Fruit fly (Drosophila melanogaster) whole organism, pupa: ENCODE results near the gene CG6356.

ENCODE experiments used
- CG10348 ChIP-seq: fragments of 200-800 bp; sonication (Bioruptor generic); IDR thresholded peaks from 2 replicates; pipeline ENCODE4 v1.3.6; 2022; ENCODE audit warnings: missing biosample characterization, missing genetic modification characterization
- CG12605 ChIP-seq: fragments of 200-800 bp; sonication (Bioruptor generic); IDR thresholded peaks from 2 replicates; pipeline ENCODE4 v1.3.6; 2022; ENCODE audit warnings: missing biosample characterization, missing genetic modification characterization
- CG13204 ChIP-seq: fragments of 200-800 bp; sonication (Bioruptor generic); optimal IDR thresholded peaks from 2 replicates; lab custom pipeline; 2018; ENCODE audit warnings: missing biosample characterization, mild to moderate bottlenecking, missing genetic modification characterization, moderate library complexity
- CG14655 ChIP-seq: fragments of 200-800 bp; sonication (Bioruptor generic); optimal IDR thresholded peaks from 3 replicates; lab custom pipeline; 2017; ENCODE audit warnings: mild to moderate bottlenecking, missing biosample characterization, missing genetic modification reagents, missing genetic modification characterization
- CG15710 ChIP-seq: fragments of 200-800 bp; sonication (Bioruptor generic); optimal IDR thresholded peaks from 2 replicates; lab custom pipeline; 2018; ENCODE audit warnings: missing biosample characterization, mild to moderate bottlenecking, missing genetic modification characterization, moderate library complexity
- CG17806 ChIP-seq: fragments of 200-800 bp; sonication (Bioruptor generic); optimal IDR thresholded peaks from 2 replicates; lab custom pipeline; 2018; ENCODE audit warnings: missing biosample characterization, mild to moderate bottlenecking, missing genetic modification characterization, moderate library complexity
- CG32121 ChIP-seq: fragments of 200-800 bp; sonication (Bioruptor generic); IDR thresholded peaks from 2 replicates; pipeline ENCODE4 v1.3.6; 2022; ENCODE audit warnings: missing biosample characterization, missing genetic modification characterization
- CG34367 ChIP-seq: fragments of 200-800 bp; sonication (Bioruptor generic); optimal IDR thresholded peaks from 2 replicates; lab custom pipeline; 2018; ENCODE audit warnings: missing biosample characterization, mild to moderate bottlenecking, missing genetic modification characterization
- CG4496 ChIP-seq: fragments of 200-800 bp; sonication (Bioruptor generic); IDR thresholded peaks from 3 replicates; pipeline ENCODE4 v1.3.6; 2022; ENCODE audit warnings: missing biosample characterization, missing genetic modification characterization
- CG8159 ChIP-seq: fragments of 200-800 bp; sonication (Bioruptor generic); optimal IDR thresholded peaks from 3 replicates; lab custom pipeline; 2018; ENCODE audit warnings: missing biosample characterization, mild to moderate bottlenecking, missing genetic modification characterization, moderate library complexity
- CG8301 ChIP-seq: fragments of 200-800 bp; sonication (Bioruptor generic); optimal IDR thresholded peaks from 2 replicates; lab custom pipeline; 2018; ENCODE audit warnings: missing biosample characterization, mild to moderate bottlenecking, missing genetic modification characterization
- CG9948 ChIP-seq: fragments of 200-800 bp; sonication (Bioruptor generic); optimal IDR thresholded peaks from 2 replicates; lab custom pipeline; 2018; ENCODE audit warnings: missing biosample characterization, mild to moderate bottlenecking, missing genetic modification characterization, moderate library complexity
- D1 ChIP-seq: fragments of 200-800 bp; sonication (Bioruptor generic); optimal IDR thresholded peaks from 2 replicates; lab custom pipeline; 2018; ENCODE audit warnings: missing biosample characterization, mild to moderate bottlenecking, missing genetic modification characterization, moderate library complexity
- EcR ChIP-seq: fragments of 200-800 bp; sonication (Bioruptor generic); optimal IDR thresholded peaks from 3 replicates; lab custom pipeline; 2019; ENCODE audit warnings: missing biosample characterization, missing genetic modification characterization, mild to moderate bottlenecking, moderate library complexity, missing genetic modification reagents
- Ets98B ChIP-seq: fragments of 200-800 bp; sonication (Bioruptor generic); IDR thresholded peaks from 2 replicates; pipeline ENCODE4 v1.3.6; 2022; ENCODE audit warnings: missing biosample characterization, missing genetic modification characterization
- Pif1A ChIP-seq: fragments of 200-800 bp; sonication (Bioruptor generic); optimal IDR thresholded peaks from 3 replicates; lab custom pipeline; 2016; ENCODE audit warnings: missing biosample characterization, missing genetic modification characterization
- Pif1B ChIP-seq: fragments of 200-800 bp; sonication (Bioruptor generic); optimal IDR thresholded peaks from 3 replicates; lab custom pipeline; 2016; ENCODE audit warnings: missing biosample characterization, missing genetic modification characterization
- Snoo ChIP-seq: fragments of 200-800 bp; sonication (Bioruptor generic); optimal IDR thresholded peaks from 3 replicates; lab custom pipeline; 2017; ENCODE audit warnings: missing biosample characterization, mild to moderate bottlenecking, missing genetic modification characterization, inconsistent platforms
- fd96Ca ChIP-seq: fragments of 200-800 bp; sonication (Bioruptor generic); IDR thresholded peaks from 3 replicates; pipeline ENCODE4 v1.3.6; 2022; ENCODE audit warnings: missing biosample characterization, missing genetic modification characterization
- gl ChIP-seq: fragments of 200-800 bp; sonication (Bioruptor generic); optimal IDR thresholded peaks from 2 replicates; lab custom pipeline; 2018; ENCODE audit warnings: missing biosample characterization, mild to moderate bottlenecking, missing genetic modification characterization
- rn ChIP-seq: fragments of 200-800 bp; sonication (Bioruptor generic); IDR thresholded peaks from 2 replicates; pipeline ENCODE4 v1.3.6; 2022; ENCODE audit warnings: missing biosample characterization, missing genetic modification characterization

Gene CG6356

dm6 chr3R:24260041-24260379 is 23.7 kb upstream of the CG6356 start:
- TF ChIP-seq CG34367 (tag; lab: Kevin White, UChicago) (no peak), gl (tag; lab: Kevin White, UChicago) (no peak), CG32121 (GFP tag; lab: Robert Waterston, UW) (no peak), CG15710 (tag; lab: Kevin White, UChicago) (no peak), CG12605 (GFP tag; lab: Robert Waterston, UW) (no peak), CG8301 (tag; lab: Kevin White, UChicago) (no peak), D1 (tag; lab: Kevin White, UChicago) (no peak), CG17806 (tag; lab: Kevin White, UChicago) (no peak), CG4496 (GFP tag; lab: Robert Waterston, UW) (no peak), Pif1A (GFP tag; lab: Kevin White, UChicago) (no peak), CG13204 (GFP tag; lab: Kevin White, UChicago) (no peak), rn (GFP tag; lab: Robert Waterston, UW) (no peak), CG9948 (tag; lab: Kevin White, UChicago) (no peak), CG8159 (tag; lab: Kevin White, UChicago) (no peak), Ets98B (GFP tag; lab: Robert Waterston, UW) (no peak), CG14655 (GFP tag; lab: Kevin White, UChicago) (no peak)

DNA sequence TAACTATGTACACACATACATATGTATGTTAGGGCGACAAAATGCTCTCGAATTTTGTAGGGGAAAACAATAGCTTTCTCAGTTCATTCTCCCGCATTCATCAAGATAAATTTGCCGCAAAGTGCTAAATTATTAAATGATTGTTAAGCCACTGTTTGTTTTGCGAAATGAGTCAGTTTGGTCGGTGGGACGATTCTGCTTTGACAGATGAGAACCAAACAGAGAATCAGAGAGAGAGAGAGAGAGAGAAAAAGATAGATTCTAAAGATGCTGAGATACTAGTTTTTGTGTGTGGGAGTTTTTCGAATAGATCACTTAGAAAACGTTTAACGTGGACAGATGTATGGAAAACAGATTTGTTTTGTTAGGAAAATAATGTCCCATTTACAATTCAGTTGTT is 23.3 kb upstream of the CG6356 start:
- no peak for TF ChIP-seq EcR (GFP tag; lab: Kevin White, UChicago)
- TF ChIP-seq, all 21 proteins: peak for 0

DNA sequence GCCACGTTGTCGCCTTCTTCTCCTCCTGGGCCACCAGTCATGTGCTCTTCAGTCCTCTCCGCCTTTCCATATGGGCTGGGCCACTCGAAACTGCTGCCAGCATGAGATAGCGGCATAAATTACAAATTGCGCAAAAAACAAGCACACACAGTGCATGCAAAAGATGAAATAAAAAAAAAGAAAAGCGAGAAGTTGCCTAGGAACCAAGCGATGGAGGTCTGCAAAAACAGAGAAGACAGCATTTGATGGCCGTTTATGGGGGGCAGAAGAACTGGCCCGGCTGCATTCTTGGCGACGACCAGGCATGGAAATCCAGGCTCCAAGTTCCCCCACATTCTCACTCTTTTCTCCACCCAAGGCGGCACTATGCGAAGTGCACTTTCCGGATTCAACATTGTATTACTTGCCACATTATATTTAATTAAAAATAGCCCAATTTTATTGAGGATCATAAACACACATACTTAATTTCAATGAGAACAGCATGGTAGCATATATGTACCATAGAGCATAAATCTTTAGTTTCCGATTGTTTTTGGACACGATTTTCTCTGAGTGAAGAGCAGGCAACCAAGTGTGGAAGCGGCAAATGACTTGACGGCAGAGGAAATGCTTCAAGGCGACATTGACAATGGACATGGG is 22.3 kb upstream of the CG6356 start:
- peak; percentile 45 for TF ChIP-seq CG34367 (tag; lab: Kevin White, UChicago)
- TF ChIP-seq Snoo (tag; lab: Kevin White, UChicago) = no peak
- TF ChIP-seq CG14655 (GFP tag; lab: Kevin White, UChicago) = peak; percentile 87
- TF ChIP-seq CG8301 (tag; lab: Kevin White, UChicago) = peak; percentile 79
- peak; percentile 54 for TF ChIP-seq CG15710 (tag; lab: Kevin White, UChicago)
- no peak for TF ChIP-seq CG12605 (GFP tag; lab: Robert Waterston, UW)
- TF ChIP-seq EcR (GFP tag; lab: Kevin White, UChicago) = peak; percentile 7
- TF ChIP-seq fd96Ca (GFP tag; lab: Robert Waterston, UW) = 0 out of 3 replicates have a peak, but pooled peaks have one; percentile 32
- TF ChIP-seq Pif1A (GFP tag; lab: Kevin White, UChicago) = peak; percentile 69
- TF ChIP-seq CG32121 (GFP tag; lab: Robert Waterston, UW) = no peak
- peak; percentile 59 for TF ChIP-seq CG8159 (tag; lab: Kevin White, UChicago)
- TF ChIP-seq CG13204 (GFP tag; lab: Kevin White, UChicago) = peak; percentile 45
- TF ChIP-seq Pif1B (GFP tag; lab: Kevin White, UChicago) = peak; percentile 76
- peak; percentile 75 for TF ChIP-seq CG9948 (tag; lab: Kevin White, UChicago)
- peak; percentile 18; the same call in 2 of the 3 replicates for TF ChIP-seq CG4496 (GFP tag; lab: Robert Waterston, UW)
- TF ChIP-seq CG10348 (GFP tag; lab: Robert Waterston, UW) = no peak
- TF ChIP-seq D1 (tag; lab: Kevin White, UChicago) = peak; percentile 44
- peak; percentile 73 for TF ChIP-seq CG17806 (tag; lab: Kevin White, UChicago)
- TF ChIP-seq Ets98B (GFP tag; lab: Robert Waterston, UW) = peak; percentile 19; the same call in 1 of the 2 replicates
- TF ChIP-seq gl (tag; lab: Kevin White, UChicago) = peak; percentile 9
- TF ChIP-seq rn (GFP tag; lab: Robert Waterston, UW) = no peak

dm6 chr3R:24262923-24263322 is 20.8 kb upstream of the CG6356 start:
- no peak for TF ChIP-seq CG9948 (tag; lab: Kevin White, UChicago)
- no peak for TF ChIP-seq Pif1B (GFP tag; lab: Kevin White, UChicago)
- TF ChIP-seq CG13204 (GFP tag; lab: Kevin White, UChicago) = no peak
- TF ChIP-seq CG34367 (tag; lab: Kevin White, UChicago) = no peak

DNA sequence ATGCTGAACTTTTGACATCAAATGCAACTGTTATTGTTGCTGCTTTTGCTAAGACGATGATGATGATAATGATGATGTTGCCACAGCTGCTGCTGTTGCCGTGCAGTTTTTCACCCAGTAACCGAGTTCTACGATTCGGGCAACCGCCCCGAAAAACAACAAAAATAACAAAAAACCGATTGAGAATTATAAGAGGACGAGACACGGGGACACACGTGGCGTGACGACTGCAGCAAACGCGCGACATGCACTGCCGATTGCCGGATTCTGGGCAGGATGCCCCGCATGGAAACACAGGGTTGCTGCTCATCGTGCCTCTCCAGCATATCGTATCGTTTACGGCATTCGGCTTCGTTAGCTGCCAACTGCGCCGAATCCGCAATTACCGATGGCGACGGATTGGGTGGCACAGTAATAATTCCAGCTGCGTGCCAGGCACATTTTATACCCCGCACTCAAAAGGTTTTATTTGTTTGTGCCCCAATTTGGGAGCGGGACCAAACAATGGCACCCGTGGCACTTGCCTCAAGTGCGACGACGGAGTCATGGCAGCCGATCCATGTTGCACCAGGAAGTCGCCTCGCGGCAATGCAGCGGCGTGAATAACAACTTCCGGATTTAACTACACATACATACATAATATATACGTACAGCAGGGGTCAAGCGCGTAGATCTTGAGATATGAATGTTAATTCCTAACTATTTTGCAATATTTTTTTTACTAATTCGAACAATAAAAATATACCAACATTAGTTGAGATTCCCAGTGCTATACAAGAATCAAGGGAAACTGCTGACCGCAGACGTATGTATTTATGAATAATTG is 20.0 kb upstream of the CG6356 start:
- no peak for TF ChIP-seq CG34367 (tag; lab: Kevin White, UChicago)
- peak; percentile 46 for TF ChIP-seq CG8159 (tag; lab: Kevin White, UChicago)
- TF ChIP-seq CG14655 (GFP tag; lab: Kevin White, UChicago) = peak; percentile 30
- TF ChIP-seq CG8301 (tag; lab: Kevin White, UChicago) = peak; percentile 20
- 0 out of 2 replicates have a peak, but pooled peaks have one; percentile 5 for TF ChIP-seq Ets98B (GFP tag; lab: Robert Waterston, UW)
- TF ChIP-seq CG9948 (tag; lab: Kevin White, UChicago) = peak; percentile 17
- no peak for TF ChIP-seq CG17806 (tag; lab: Kevin White, UChicago)
- TF ChIP-seq EcR (GFP tag; lab: Kevin White, UChicago) = no peak
- TF ChIP-seq gl (tag; lab: Kevin White, UChicago) = no peak
- TF ChIP-seq CG10348 (GFP tag; lab: Robert Waterston, UW) = no peak
- TF ChIP-seq CG32121 (GFP tag; lab: Robert Waterston, UW) = no peak
- no peak for TF ChIP-seq D1 (tag; lab: Kevin White, UChicago)
- TF ChIP-seq rn (GFP tag; lab: Robert Waterston, UW) = no peak
- no peak for TF ChIP-seq CG12605 (GFP tag; lab: Robert Waterston, UW)
- peak; percentile 49 for TF ChIP-seq Pif1A (GFP tag; lab: Kevin White, UChicago)
- TF ChIP-seq fd96Ca (GFP tag; lab: Robert Waterston, UW) = peak; percentile 13; the same call in 1 of the 3 replicates
- 0 out of 3 replicates have a peak, but pooled peaks have one; percentile 6 for TF ChIP-seq CG4496 (GFP tag; lab: Robert Waterston, UW)
- no peak for TF ChIP-seq CG15710 (tag; lab: Kevin White, UChicago)
- no peak for TF ChIP-seq Snoo (tag; lab: Kevin White, UChicago)
- no peak for TF ChIP-seq Pif1B (GFP tag; lab: Kevin White, UChicago)
- no peak for TF ChIP-seq CG13204 (GFP tag; lab: Kevin White, UChicago)
